Fruit fly (Drosophila melanogaster): ENCODE measurements around the gene brn.

dm6 chrX:4089012-4089649 is 15.0 kb upstream of the brn start:
- TF ChIP-seq insv (optimal IDR thresholded peaks at IDR 0.05) (no peak), h (optimal IDR thresholded peaks at IDR 0.05) (no peak), Myc (optimal IDR thresholded peaks at IDR 0.05) (no peak), ttk (optimal IDR thresholded peaks at IDR 0.05) (no peak), Sin3A (optimal IDR thresholded peaks at IDR 0.05) (no peak)
